Worm (Caenorhabditis elegans) whole organism, L2 larva: ENCODE measurements around the gene C14A6.6.

ENCODE experiments used
- alr-1 ChIP-seq: fragments of 150-350 bp; optimal IDR thresholded peaks from 2 replicates; lab custom pipeline; 2014; ENCODE audit warnings: missing biosample characterization, missing genetic modification characterization
- elt-1 ChIP-seq: fragments of 150-350 bp; optimal IDR thresholded peaks from 2 replicates; lab custom pipeline; 2014; ENCODE audit warnings: missing biosample characterization, missing genetic modification characterization
- fos-1 ChIP-seq: fragments of 150-350 bp; optimal IDR thresholded peaks from 2 replicates; lab custom pipeline; 2014; ENCODE audit warnings: missing biosample characterization, missing genetic modification characterization
- nhr-11 ChIP-seq: fragments of 150-350 bp; optimal IDR thresholded peaks from 2 replicates; lab custom pipeline; 2014; ENCODE audit warnings: missing biosample characterization, missing genetic modification characterization
- nhr-12 ChIP-seq: fragments of 150-350 bp; optimal IDR thresholded peaks from 2 replicates; lab custom pipeline; 2014; ENCODE audit warnings: missing biosample characterization, missing genetic modification characterization
- peb-1 ChIP-seq: fragments of 150-350 bp; optimal IDR thresholded peaks from 2 replicates; lab custom pipeline; 2014; ENCODE audit warnings: missing biosample characterization, missing genetic modification characterization
- unc-62 ChIP-seq: fragments of 150-350 bp; optimal IDR thresholded peaks from 2 replicates; lab custom pipeline; 2014; ENCODE audit warnings: missing biosample characterization, missing genetic modification reagents, missing genetic modification characterization

DNA sequence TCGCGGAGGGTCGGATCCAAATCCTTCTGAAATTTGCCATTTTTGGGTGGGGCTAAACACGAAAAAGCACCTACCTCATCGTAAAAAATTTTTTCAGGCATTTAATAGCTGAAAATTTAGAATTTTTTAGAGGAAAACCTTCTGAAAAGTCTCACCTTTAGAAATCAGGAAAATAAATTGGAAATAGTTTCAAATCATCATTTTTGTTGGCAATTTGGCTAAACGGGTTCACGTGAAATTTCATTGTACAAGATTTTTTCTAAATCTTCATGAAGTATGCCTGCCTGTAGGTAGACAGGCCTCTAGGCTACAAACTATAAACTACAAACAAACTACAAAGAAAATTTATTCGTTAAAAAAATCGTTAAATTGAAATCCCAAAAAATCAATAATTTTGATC, 1.2 kb upstream of the C14A6.6 start, which contains the start of gene C14A6.7:
- TF ChIP-seq alr-1 (no peak), nhr-11 (tag; lab: Kevin White, UChicago) (no peak), unc-62 (GFP tag; lab: Kevin White, UChicago) (no peak), nhr-12 (tag; lab: Kevin White, UChicago) (no peak), peb-1 (no peak), elt-1 (tag; lab: Kevin White, UChicago) (no peak), fos-1 (tag; lab: Kevin White, UChicago) (no peak)
